Worm (Caenorhabditis elegans): ENCODE data around the gene srx-134.

DNA sequence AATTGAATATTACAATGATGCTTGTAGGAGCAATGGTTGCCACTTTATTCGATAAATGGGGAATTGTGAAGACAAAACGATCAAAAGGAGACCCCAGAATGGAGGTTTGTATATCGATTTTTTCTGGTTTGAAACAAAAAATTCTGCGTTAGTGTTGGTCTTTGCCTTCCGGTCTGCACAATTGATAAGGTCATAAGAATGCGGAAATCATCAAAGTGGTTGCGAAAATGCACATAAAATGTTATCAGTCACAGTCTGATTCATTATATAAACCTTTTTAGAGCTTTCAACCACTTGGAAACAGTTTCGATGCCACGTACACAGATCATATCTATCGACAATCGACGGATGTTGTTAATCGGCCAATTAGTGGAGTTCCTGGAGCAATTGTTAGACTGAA, 37.3 kb upstream of the srx-134 start:
- no peak for TF ChIP-seq zip-8 (tag; optimal IDR thresholded peaks at IDR 0.05)
- TF ChIP-seq snpc-4 (tag; optimal IDR thresholded peaks at IDR 0.05), result no peak
- TF ChIP-seq lsy-2 (tag; optimal IDR thresholded peaks at IDR 0.05), result no peak
- TF ChIP-seq ces-1 (GFP tag; optimal IDR thresholded peaks at IDR 0.05), result no peak
- TF ChIP-seq pha-4 (tag; optimal IDR thresholded peaks at IDR 0.05), result no peak

Measured in whole organism, mixed stage, embryonic.